Fruit fly (Drosophila melanogaster) whole organism, embryonic: ENCODE results near the gene Mst89B.

Experiments used
- Awh ChIP-seq: fragments of 200-800 bp; sonication (Bioruptor generic); IDR thresholded peaks from 2 replicates; pipeline ENCODE4, ENCODE4 v1.3.6; 2022; ENCODE audit warnings: missing biosample characterization, missing genetic modification characterization
- Bdp1 ChIP-seq: fragments of 200-800 bp; sonication (Bioruptor generic); optimal IDR thresholded peaks from 3 replicates; lab custom pipeline; 2016; ENCODE audit warnings: missing biosample characterization, missing genetic modification characterization
- Bgb ChIP-seq: fragments of 200-800 bp; sonication (Bioruptor generic); IDR thresholded peaks from 2 replicates; pipeline ENCODE4 v1.3.6; 2022; ENCODE audit warnings: missing biosample characterization, missing genetic modification characterization; ENCODE audit not compliant: partially characterized antibody
- CG10267 ChIP-seq: fragments of 200-800 bp; sonication (Bioruptor generic); optimal IDR thresholded peaks from 2 replicates; lab custom pipeline; 2018; ENCODE audit warnings: missing biosample characterization, mild to moderate bottlenecking, missing genetic modification characterization, moderate library complexity
- CG10462 ChIP-seq: fragments of 200-800 bp; sonication (Bioruptor generic); optimal IDR thresholded peaks from 2 replicates; lab custom pipeline; 2016; ENCODE audit warnings: missing biosample characterization, missing genetic modification characterization
- CG11093 ChIP-seq: fragments of 200-800 bp; sonication (Bioruptor generic); IDR thresholded peaks from 3 replicates; pipeline ENCODE4 v1.3.6; 2022; ENCODE audit warnings: missing biosample characterization, missing genetic modification characterization
- CG11247 ChIP-seq: fragments of 200-800 bp; sonication (Bioruptor generic); IDR thresholded peaks from 2 replicates; pipeline ENCODE4 v1.3.6; 2022; ENCODE audit warnings: missing biosample characterization, missing genetic modification characterization
- CG12236 ChIP-seq: fragments of 200-800 bp; sonication (Bioruptor generic); optimal IDR thresholded peaks from 2 replicates; lab custom pipeline; 2016; ENCODE audit warnings: missing biosample characterization, missing genetic modification characterization
- CG17328 ChIP-seq: fragments of 200-800 bp; sonication (Bioruptor generic); IDR thresholded peaks from 2 replicates; pipeline ENCODE4 v1.3.6; 2022; ENCODE audit warnings: missing biosample characterization, missing genetic modification characterization
- CG1792 ChIP-seq: fragments of 200-800 bp; sonication (Bioruptor generic); optimal IDR thresholded peaks from 2 replicates; lab custom pipeline; 2016; ENCODE audit warnings: missing biosample characterization, missing genetic modification characterization
- CG2202 ChIP-seq: fragments of 200-800 bp; sonication (Bioruptor generic); optimal IDR thresholded peaks from 2 replicates; lab custom pipeline; 2018; ENCODE audit warnings: missing biosample characterization, mild to moderate bottlenecking, missing genetic modification characterization
- CG31365 ChIP-seq: fragments of 200-800 bp; sonication (Bioruptor generic); optimal IDR thresholded peaks from 2 replicates; lab custom pipeline; 2018; ENCODE audit warnings: missing biosample characterization, mild to moderate bottlenecking, missing genetic modification characterization
- CG4820 ChIP-seq: fragments of 200-800 bp; sonication (Bioruptor generic); optimal IDR thresholded peaks from 3 replicates; lab custom pipeline; 2016; ENCODE audit warnings: missing biosample characterization, missing genetic modification characterization
- CG7987 ChIP-seq: fragments of 200-800 bp; sonication (Bioruptor generic); optimal IDR thresholded peaks from 2 replicates; lab custom pipeline; 2018; ENCODE audit warnings: missing biosample characterization, mild to moderate bottlenecking, missing genetic modification characterization, moderate library complexity
- D ChIP-seq, 2 experiments: fragments of 200-800 bp in 1 of 2; fragments of >200 bp in 1 of 2; sonication (Bioruptor generic) in 1 of 2; optimal IDR thresholded peaks; 2 replicates in 1 of 2; 3 replicates in 1 of 2; lab custom pipeline; 2017; ENCODE audit warnings: mild to moderate bottlenecking in 1 of 2, missing biosample characterization in 1 of 2, missing genetic modification characterization in 1 of 2, missing genetic modification reagents in 1 of 2
- Deaf1 ChIP-seq: fragments of 200-800 bp; optimal IDR thresholded peaks from 3 replicates; lab custom pipeline; 2019; ENCODE audit warnings: missing biosample characterization, mild to moderate bottlenecking, missing genetic modification characterization, moderate library complexity
- Doc3 ChIP-seq: fragments of 200-800 bp; sonication (Bioruptor generic); IDR thresholded peaks from 3 replicates; pipeline ENCODE4 v1.3.6; 2022; ENCODE audit warnings: missing biosample characterization, missing genetic modification characterization; ENCODE audit not compliant: partially characterized antibody
- MBD-R2 ChIP-seq: fragments of 200-800 bp; sonication (Bioruptor generic); IDR thresholded peaks from 2 replicates; pipeline ENCODE4 v1.3.6; 2022; ENCODE audit warnings: missing biosample characterization, missing genetic modification characterization
- Med ChIP-seq: fragments of 200-800 bp; sonication (Bioruptor generic); peaks from one replicate; lab custom pipeline; 2016; ENCODE audit warnings: missing biosample characterization, missing genetic modification characterization, mild to moderate bottlenecking, inconsistent platforms, moderate library complexity
- PHDP ChIP-seq: fragments of 200-800 bp; sonication (Bioruptor generic); optimal IDR thresholded peaks from 3 replicates; lab custom pipeline; 2018; ENCODE audit warnings: missing biosample characterization, mild to moderate bottlenecking, missing genetic modification characterization, moderate library complexity
- Ptx1 ChIP-seq: fragments of 200-800 bp; sonication (Bioruptor generic); IDR thresholded peaks from 2 replicates; pipeline ENCODE4 v1.3.6; 2022; ENCODE audit warnings: missing biosample characterization, missing genetic modification characterization
- ase ChIP-seq: fragments of 200-800 bp; sonication (Bioruptor generic); IDR thresholded peaks from 3 replicates; pipeline ENCODE4 v1.3.6; 2022; ENCODE audit warnings: missing biosample characterization, missing genetic modification characterization
- bowl ChIP-seq: fragments of 200-800 bp; sonication (Bioruptor generic); IDR thresholded peaks from 2 replicates; pipeline ENCODE4 v1.3.6; 2022; ENCODE audit warnings: missing biosample characterization, missing genetic modification characterization
- ci ChIP-seq: fragments of 200-800 bp; sonication (Bioruptor generic); IDR thresholded peaks from 3 replicates; pipeline ENCODE4 v1.3.6; 2022; ENCODE audit warnings: missing biosample characterization, missing genetic modification characterization
- crol ChIP-seq: fragments of 200-800 bp; sonication (Bioruptor generic); IDR thresholded peaks from 2 replicates; pipeline ENCODE4 v1.3.6; 2022; ENCODE audit warnings: missing biosample characterization, missing genetic modification characterization
- cwo ChIP-seq: fragments of 200-800 bp; sonication (Bioruptor generic); optimal IDR thresholded peaks from 3 replicates; lab custom pipeline; 2017; ENCODE audit warnings: missing biosample characterization, missing genetic modification characterization, mild to moderate bottlenecking, moderate library complexity, missing genetic modification reagents
- da ChIP-seq: fragments of 200-800 bp; sonication (Bioruptor generic); optimal IDR thresholded peaks from 2 replicates; lab custom pipeline; 2016; ENCODE audit warnings: missing biosample characterization, missing genetic modification characterization
- esg ChIP-seq: fragments of 200-800 bp; sonication (Bioruptor generic); conservative IDR thresholded peaks from 2 replicates; pipeline ENCODE4 v1.3.6; 2022; ENCODE audit warnings: missing biosample characterization, missing genetic modification characterization
- fd102C ChIP-seq: fragments of 200-800 bp; sonication (Bioruptor generic); optimal IDR thresholded peaks from 2 replicates; lab custom pipeline; 2018; ENCODE audit warnings: missing biosample characterization, mild to moderate bottlenecking, missing genetic modification characterization, moderate library complexity
- gem ChIP-seq: fragments of 200-800 bp; sonication (Bioruptor generic); optimal IDR thresholded peaks from 2 replicates; lab custom pipeline; 2019; ENCODE audit warnings: missing biosample characterization, mild to moderate bottlenecking, missing genetic modification characterization, moderate library complexity
- ind ChIP-seq: fragments of 200-800 bp; sonication (Bioruptor generic); optimal IDR thresholded peaks from 3 replicates; lab custom pipeline; 2016; ENCODE audit warnings: missing biosample characterization, missing genetic modification characterization
- lmd ChIP-seq: fragments of 200-800 bp; sonication (Bioruptor generic); IDR thresholded peaks from 2 replicates; pipeline ENCODE4 v1.3.6; 2022; ENCODE audit warnings: missing biosample characterization, missing genetic modification characterization
- maf-S ChIP-seq: fragments of 200-800 bp; sonication (Bioruptor generic); optimal IDR thresholded peaks from 2 replicates; lab custom pipeline; 2016; ENCODE audit warnings: missing biosample characterization, missing genetic modification characterization
- nerfin-1 ChIP-seq: fragments of 200-800 bp; sonication (Bioruptor generic); optimal IDR thresholded peaks from 3 replicates; lab custom pipeline; 2019; ENCODE audit warnings: missing biosample characterization, mild to moderate bottlenecking, missing genetic modification characterization, moderate library complexity
- org-1 ChIP-seq: fragments of 200-800 bp; sonication (Bioruptor generic); optimal IDR thresholded peaks from 2 replicates; lab custom pipeline; 2017; ENCODE audit warnings: missing biosample characterization, missing genetic modification characterization
- p53 ChIP-seq: fragments of 200-800 bp; sonication (Bioruptor generic); optimal IDR thresholded peaks from 2 replicates; lab custom pipeline; 2016; ENCODE audit warnings: missing biosample characterization, missing genetic modification characterization
- phol ChIP-seq: fragments of 200-800 bp; sonication (Bioruptor generic); optimal IDR thresholded peaks from 3 replicates; lab custom pipeline; 2018; ENCODE audit warnings: missing biosample characterization, mild to moderate bottlenecking, missing genetic modification characterization, moderate library complexity
- pum ChIP-seq: fragments of 200-800 bp; sonication (Bioruptor generic); optimal IDR thresholded peaks from 2 replicates; lab custom pipeline; 2016; ENCODE audit warnings: missing biosample characterization, missing genetic modification characterization
- ranshi ChIP-seq: fragments of 200-800 bp; sonication (Bioruptor generic); IDR thresholded peaks from 2 replicates; pipeline ENCODE4 v1.3.6; 2022; ENCODE audit warnings: missing biosample characterization, missing genetic modification characterization
- sens ChIP-seq: fragments of 200-800 bp; sonication (Bioruptor generic); peaks from one replicate; lab custom pipeline; 2016; ENCODE audit warnings: missing biosample characterization, missing genetic modification characterization
- tgo ChIP-seq: fragments of 200-800 bp; sonication (Bioruptor generic); IDR thresholded peaks from 3 replicates; pipeline ENCODE4 v1.3.6; 2022; ENCODE audit warnings: missing biosample characterization, missing genetic modification characterization
- tna ChIP-seq: fragments of 200-800 bp; sonication (Bioruptor generic); IDR thresholded peaks from 2 replicates; pipeline ENCODE4 v1.3.6; 2022; ENCODE audit warnings: missing biosample characterization, missing genetic modification characterization; ENCODE audit not compliant: partially characterized antibody
- trem ChIP-seq: fragments of 200-800 bp; optimal IDR thresholded peaks from 3 replicates; lab custom pipeline; 2019; ENCODE audit warnings: missing biosample characterization, mild to moderate bottlenecking, missing genetic modification characterization, moderate library complexity
- usp ChIP-seq: fragments of >200 bp; optimal IDR thresholded peaks from 2 replicates; lab custom pipeline; 2017; ENCODE audit warnings: missing biosample characterization, missing genetic modification characterization
- vfl ChIP-seq: fragments of 200-800 bp; sonication (Bioruptor generic); optimal IDR thresholded peaks from 2 replicates; lab custom pipeline; 2016; ENCODE audit warnings: missing biosample characterization, missing genetic modification characterization
- zf30C ChIP-seq: fragments of 200-800 bp; sonication (Bioruptor generic); optimal IDR thresholded peaks from 3 replicates; lab custom pipeline; 2018; ENCODE audit warnings: missing biosample characterization, mild to moderate bottlenecking, missing genetic modification characterization

Mst89B gene

DNA sequence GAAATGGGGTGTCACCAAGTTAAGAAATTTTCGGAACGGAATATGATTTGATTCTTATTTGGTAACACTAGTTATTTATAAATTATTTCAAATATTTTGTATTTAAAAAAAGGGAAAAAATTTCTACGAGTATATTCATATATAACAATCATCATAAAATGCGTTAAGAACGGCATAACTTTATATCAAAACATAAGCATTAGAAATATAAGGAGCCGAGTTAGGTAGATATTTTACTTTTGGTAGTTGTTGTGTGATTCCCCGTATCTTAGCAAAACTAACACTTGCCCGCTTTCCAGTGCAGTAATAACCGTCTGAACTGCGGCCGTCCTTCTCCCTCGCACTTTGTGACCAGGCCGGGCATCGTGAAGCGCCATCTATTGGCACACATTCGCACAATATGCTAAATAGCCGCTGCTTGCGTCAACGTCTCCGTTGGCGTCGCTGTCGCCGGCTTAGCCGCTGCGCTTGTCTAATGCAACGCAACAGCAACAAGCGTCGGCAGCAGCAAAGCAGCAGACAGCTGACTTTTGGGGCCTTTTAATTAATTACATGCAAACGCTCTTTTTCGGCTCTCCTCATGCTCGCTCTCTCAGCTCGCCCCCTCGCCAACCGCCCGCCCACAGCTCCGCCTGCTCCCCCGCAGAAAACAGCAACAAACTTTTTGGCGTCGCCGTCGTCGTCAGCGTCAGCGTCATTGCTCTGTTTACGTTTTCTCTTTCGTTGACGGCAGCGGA is 22.4 kb upstream of the Mst89B start (continued):
- TF ChIP-seq Bdp1 (GFP tag; lab: Kevin White, UChicago) (no peak), sens (GFP tag; lab: Kevin White, UChicago) (peak; percentile 63), ind (GFP tag; lab: Kevin White, UChicago) (no peak), CG11247 (GFP tag; lab: Robert Waterston, UW) (0 out of 2 replicates have a peak, but pooled peaks have one; percentile 17), pum (GFP tag; lab: Kevin White, UChicago) (no peak), ranshi (GFP tag; lab: Robert Waterston, UW) (0 out of 2 replicates have a peak, but pooled peaks have one; percentile 14), CG10267 (tag; lab: Kevin White, UChicago) (no peak), CG7987 (GFP tag; lab: Kevin White, UChicago) (no peak), gem (tag; lab: Kevin White, UChicago) (peak; percentile 15), PHDP (no peak), usp (GFP tag; lab: Kevin White, UChicago) (no peak), CG2202 (tag; lab: Kevin White, UChicago) (no peak), CG1792 (GFP tag; lab: Kevin White, UChicago) (no peak), p53 (GFP tag; lab: Kevin White, UChicago) (no peak), fd102C (GFP tag; lab: Kevin White, UChicago) (no peak), ase (GFP tag; lab: Robert Waterston, UW) (no peak), maf-S (GFP tag; lab: Kevin White, UChicago) (no peak), tna (GFP tag; lab: Robert Waterston, UW) (no peak), phol (tag; lab: Kevin White, UChicago) (peak; percentile 2), CG31365 (tag; lab: Kevin White, UChicago) (no peak)

DNA sequence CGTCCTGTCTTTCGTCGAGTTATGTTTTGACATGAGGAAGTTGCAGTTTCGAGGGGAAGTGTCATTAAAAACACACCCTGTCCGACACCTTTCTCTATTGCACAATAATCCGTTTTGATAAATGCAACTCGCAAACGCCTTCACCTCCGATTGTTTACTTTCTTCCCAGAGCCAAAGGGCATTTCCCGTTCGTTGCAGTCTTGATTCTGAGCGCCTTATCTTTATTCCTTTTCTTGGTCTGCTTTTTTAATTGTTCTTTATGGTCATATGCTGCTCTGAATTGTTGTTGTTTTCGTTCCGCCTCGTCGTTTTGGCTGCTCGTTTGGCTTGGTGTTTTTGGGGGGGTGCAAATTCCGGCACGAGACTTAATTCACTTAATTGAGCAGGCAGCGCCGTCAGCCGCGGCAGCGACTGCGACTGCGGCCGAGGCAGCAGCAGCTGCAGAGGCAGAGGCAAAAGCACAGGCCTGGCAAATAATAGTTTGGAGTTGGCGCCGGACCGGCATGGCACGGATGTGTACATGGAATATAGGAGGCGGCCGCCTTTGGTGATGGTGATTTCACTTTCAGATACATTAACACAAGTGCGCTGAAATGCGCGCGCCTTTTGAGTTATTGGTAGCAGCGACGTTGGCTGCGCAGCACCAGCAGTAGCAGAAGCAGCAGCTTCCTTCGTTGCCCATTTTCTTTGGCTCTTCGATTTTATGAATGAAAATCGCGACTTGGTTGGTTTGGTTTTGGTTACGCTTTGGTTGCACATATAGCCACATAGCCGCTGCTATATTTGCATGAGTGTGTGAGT is 21.3 kb upstream of the Mst89B start:
- no peak for TF ChIP-seq da (GFP tag; lab: Kevin White, UChicago)
- no peak for TF ChIP-seq CG10462
- TF ChIP-seq vfl (GFP tag; lab: Kevin White, UChicago) = no peak
- TF ChIP-seq Deaf1 = peak; percentile 7
- TF ChIP-seq Med (GFP tag; lab: Kevin White, UChicago) = peak; percentile 14
- TF ChIP-seq trem (tag; lab: Kevin White, UChicago) = no peak
- no peak for TF ChIP-seq CG11093
- TF ChIP-seq cwo (GFP tag; lab: Kevin White, UChicago) = peak; percentile 54
- no peak for TF ChIP-seq MBD-R2 (GFP tag; lab: Robert Waterston, UW)
- no peak for TF ChIP-seq CG17328
- TF ChIP-seq crol = peak; percentile 39; the same call in 1 of the 2 replicates
- peak; percentile 81 for TF ChIP-seq nerfin-1 (tag; lab: Kevin White, UChicago)
- peak; percentile 58; the same call in 1 of the 3 replicates for TF ChIP-seq ci (GFP tag; lab: Robert Waterston, UW)
- TF ChIP-seq CG4820 = no peak
- TF ChIP-seq zf30C (GFP tag; lab: Kevin White, UChicago) = no peak
- 0 out of 2 replicates have a peak, but pooled peaks have one; percentile 10 for TF ChIP-seq bowl (GFP tag; lab: Robert Waterston, UW)
- TF ChIP-seq D (optimal IDR thresholded peaks at IDR 0.05; lab: Kevin White, UChicago) = no peak
- no peak for TF ChIP-seq D (GFP tag; optimal IDR thresholded peaks at IDR 0.05; lab: Kevin White, UChicago)
- no peak for TF ChIP-seq CG31365 (tag; lab: Kevin White, UChicago)
- TF ChIP-seq Bgb = peak; percentile 29; the same call in 1 of the 2 replicates
- TF ChIP-seq esg (GFP tag; lab: Robert Waterston, UW) = no peak
- no peak for TF ChIP-seq org-1
- TF ChIP-seq Awh (GFP tag; lab: Robert Waterston, UW) = 0 out of 2 replicates have a peak, but pooled peaks have one; percentile 15
- 0 out of 2 replicates have a peak, but pooled peaks have one; percentile 8 for TF ChIP-seq Ptx1 (GFP tag; lab: Robert Waterston, UW)
- TF ChIP-seq usp (GFP tag; lab: Kevin White, UChicago) = no peak
- no peak for TF ChIP-seq CG12236 (GFP tag; lab: Kevin White, UChicago)
- TF ChIP-seq Doc3 (GFP tag; lab: Robert Waterston, UW) = no peak
- no peak for TF ChIP-seq tgo (GFP tag; lab: Robert Waterston, UW)
- TF ChIP-seq lmd (GFP tag; lab: Robert Waterston, UW) = no peak
